Worm (Caenorhabditis elegans): ENCODE results near the gene R02D5.1.

Gene R02D5.1

DNA sequence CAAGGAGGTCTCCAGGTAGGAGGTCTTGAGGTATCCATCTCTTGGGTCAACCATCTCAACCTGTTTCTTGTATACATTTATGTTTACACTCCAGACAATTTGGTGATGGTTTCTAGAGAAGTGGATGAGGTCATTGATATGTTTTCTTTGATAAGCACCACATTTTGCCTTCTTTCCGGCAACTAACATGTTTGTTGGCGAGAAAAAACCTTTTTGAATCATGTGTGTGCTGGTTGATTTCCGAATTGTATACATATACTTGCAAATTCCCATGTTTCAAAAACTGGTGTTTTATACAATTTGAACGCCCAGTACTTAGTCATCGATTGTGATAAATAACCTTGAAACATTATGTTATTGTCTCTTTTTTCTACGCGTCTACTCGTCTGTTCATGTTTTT is 3.9 kb upstream of the R02D5.1 start:
- TF ChIP-seq lin-14 (GFP tag; optimal IDR thresholded peaks at IDR 0.05) (peak; percentile 10), grh-1 (GFP tag; IDR thresholded peaks at IDR 0.05) (no peak), hlh-17 (GFP tag; optimal IDR thresholded peaks at IDR 0.05; ENCODE audit: borderline replicate concordance) (no peak), fkh-8 (tag; optimal IDR thresholded peaks at IDR 0.05) (no peak), snpc-4 (tag; optimal IDR thresholded peaks at IDR 0.05) (no peak), elt-2 (tag; optimal IDR thresholded peaks at IDR 0.05) (peak; percentile 19)

DNA sequence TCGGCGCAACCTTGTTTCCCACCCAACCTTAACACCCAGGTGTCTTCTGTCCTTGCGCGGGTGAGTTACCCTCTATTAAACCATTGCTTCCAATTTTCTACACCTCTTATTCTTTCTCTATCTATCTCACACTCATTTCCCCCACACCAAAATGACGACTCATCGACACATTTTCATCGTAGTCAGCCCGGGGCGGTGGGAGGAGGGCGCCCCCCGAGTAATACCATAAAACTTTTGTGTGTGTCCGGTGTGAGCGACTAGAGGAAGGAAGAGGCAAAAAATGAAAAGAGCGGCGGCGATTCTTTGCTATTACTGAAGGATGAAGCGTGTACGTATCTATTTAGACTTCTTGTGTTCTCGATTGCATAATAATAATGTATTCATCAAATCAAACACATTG is 3.3 kb upstream of the R02D5.1 start:
- TF ChIP-seq ets-5 (GFP tag; IDR thresholded peaks at IDR 0.05) (no peak), nhr-71 (tag; optimal IDR thresholded peaks at IDR 0.05) (peak; percentile 1), blmp-1 (tag; optimal IDR thresholded peaks at IDR 0.05) (no peak), elt-2 (tag; optimal IDR thresholded peaks at IDR 0.05) (peak; percentile 17), efl-1 (optimal IDR thresholded peaks at IDR 0.05) (no peak), efl-1 (GFP tag; optimal IDR thresholded peaks at IDR 0.05 in 1 of 2) (peak in 1 of 2 experiments; percentile 74), lin-14 (GFP tag; optimal IDR thresholded peaks at IDR 0.05) (peak; percentile 62), pag-3 (tag; optimal IDR thresholded peaks at IDR 0.05; ENCODE audit: borderline replicate concordance, insufficient read depth) (no peak), rnt-1 (tag; optimal IDR thresholded peaks at IDR 0.05) (peak; percentile 20), pax-3 (tag; optimal IDR thresholded peaks at IDR 0.05) (peak; percentile 6), lin-35 (GFP tag; optimal IDR thresholded peaks at IDR 0.05) (no peak), ceh-63 (GFP tag; optimal IDR thresholded peaks at IDR 0.05) (no peak)

DNA sequence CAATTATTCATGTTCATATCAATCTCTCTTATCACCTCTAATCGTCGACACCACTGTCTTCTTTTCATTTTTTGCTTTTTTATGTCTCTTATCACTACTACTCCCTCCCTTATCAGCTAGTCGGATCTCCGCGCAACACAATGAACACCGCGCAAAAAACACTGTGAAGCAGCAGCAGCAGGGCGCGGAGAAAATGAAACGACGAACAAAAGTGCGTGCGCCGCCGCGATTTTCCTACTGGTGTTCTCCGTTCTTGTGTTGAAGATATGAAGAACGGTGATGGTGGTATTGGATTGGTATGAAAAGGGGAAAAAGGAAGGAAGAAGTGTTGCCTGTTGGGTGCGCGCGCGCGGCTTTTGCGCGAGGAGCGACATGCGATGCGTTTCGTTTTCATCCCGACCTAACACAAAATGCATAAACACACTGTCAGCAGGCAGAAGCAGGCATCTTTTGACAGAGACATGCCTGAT is 2.3 kb upstream of the R02D5.1 start:
- TF ChIP-seq ets-5 (GFP tag; IDR thresholded peaks at IDR 0.05) = no peak
- peak in 1 of 6 experiments; percentile 25 for TF ChIP-seq elt-3 (tag; optimal IDR thresholded peaks at IDR 0.05)
- TF ChIP-seq Y116A8C.19 (tag; optimal IDR thresholded peaks at IDR 0.05; ENCODE audit: borderline replicate concordance) = no peak
- TF ChIP-seq ztf-11 (tag; optimal IDR thresholded peaks at IDR 0.05) = no peak
- TF ChIP-seq pqm-1 (tag; optimal IDR thresholded peaks at IDR 0.05) = peak; percentile 80
- no peak for TF ChIP-seq vab-15 (tag; optimal IDR thresholded peaks at IDR 0.05)
- TF ChIP-seq ceh-8 (GFP tag; optimal IDR thresholded peaks at IDR 0.05) = no peak
- TF ChIP-seq nhr-77 (tag; optimal IDR thresholded peaks at IDR 0.05) = no peak
- TF ChIP-seq elt-2 (tag; optimal IDR thresholded peaks at IDR 0.05) = peak; percentile 83
- peak; percentile 75 for TF ChIP-seq blmp-1 (tag; optimal IDR thresholded peaks at IDR 0.05)
- no peak for TF ChIP-seq ama-1 (optimal IDR thresholded peaks at IDR 0.05)
- TF ChIP-seq lin-14 (GFP tag; optimal IDR thresholded peaks at IDR 0.05) = peak; percentile 62
- TF ChIP-seq mab-9 (GFP tag; IDR thresholded peaks at IDR 0.05) = no peak
- TF ChIP-seq isw-1 (GFP tag; IDR thresholded peaks at IDR 0.05) = no peak
- peak; percentile 71 for TF ChIP-seq nhr-85 (tag)
- no peak for TF ChIP-seq C34B4.2 (tag; optimal IDR thresholded peaks at IDR 0.05)
- peak; percentile 31 for TF ChIP-seq tlp-1 (tag; optimal IDR thresholded peaks at IDR 0.05)
- no peak for TF ChIP-seq ztf-4 (tag; optimal IDR thresholded peaks at IDR 0.05)

DNA sequence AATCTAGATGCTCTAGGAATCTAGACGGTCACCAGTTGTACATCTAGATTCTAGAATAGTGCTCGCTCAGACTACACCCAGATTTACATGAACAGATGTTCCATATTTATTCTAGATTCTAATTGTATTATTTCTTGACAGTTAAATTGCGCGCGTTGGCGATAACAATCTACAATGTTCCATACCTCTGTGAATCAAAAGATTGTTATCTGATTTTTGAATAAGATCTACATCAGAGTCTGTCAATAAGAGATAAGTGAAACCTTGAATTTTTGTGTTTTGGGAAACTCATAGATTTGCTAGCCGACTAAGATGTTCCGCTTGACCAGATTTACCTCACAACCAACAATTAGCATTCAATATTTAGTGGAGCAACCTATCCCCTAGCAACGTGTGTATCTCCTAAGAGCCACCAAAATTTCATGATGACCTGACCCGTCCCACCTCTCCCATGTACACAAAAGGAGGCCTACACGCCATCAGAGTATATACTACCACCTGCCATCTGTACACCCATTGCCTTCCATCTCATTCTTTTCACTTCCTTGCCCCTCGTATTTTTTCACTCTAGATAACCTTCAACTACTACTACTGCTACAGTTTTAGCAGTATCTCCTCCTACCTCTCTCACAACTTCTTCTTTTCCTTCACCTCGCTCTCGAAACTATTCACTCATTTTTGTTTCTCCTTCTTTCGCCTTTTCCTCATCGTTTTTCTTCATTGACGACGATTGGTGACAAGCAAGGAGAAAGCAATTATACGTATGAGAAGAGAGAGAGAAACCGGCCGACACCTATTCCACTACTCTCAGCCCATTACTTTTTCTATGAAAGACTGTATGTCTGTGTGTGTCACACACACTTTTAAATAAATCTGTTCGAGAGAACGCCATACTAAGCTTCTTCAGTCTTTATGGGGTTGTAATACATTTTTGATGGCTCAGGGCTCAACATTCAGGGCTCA is 1.1 kb upstream of the R02D5.1 start:
- TF ChIP-seq sox-4 (tag; optimal IDR thresholded peaks at IDR 0.05) = no peak
- TF ChIP-seq C16A3.4 (tag; optimal IDR thresholded peaks at IDR 0.05) = peak; percentile 18
- peak; percentile 10 for TF ChIP-seq nhr-20 (tag; optimal IDR thresholded peaks at IDR 0.05)
- no peak for TF ChIP-seq hpl-2 (GFP tag; optimal IDR thresholded peaks at IDR 0.05)
- no peak for TF ChIP-seq C04F5.9 (tag; optimal IDR thresholded peaks at IDR 0.05)
- TF ChIP-seq alr-1 (tag; optimal IDR thresholded peaks at IDR 0.05; ENCODE audit: borderline replicate concordance) = no peak
- TF ChIP-seq hlh-17 (GFP tag; optimal IDR thresholded peaks at IDR 0.05; ENCODE audit: borderline replicate concordance) = no peak
- peak; percentile 89 for TF ChIP-seq tlp-1 (tag; optimal IDR thresholded peaks at IDR 0.05)
- no peak for TF ChIP-seq ztf-4 (tag; optimal IDR thresholded peaks at IDR 0.05)
- TF ChIP-seq dpl-1 (GFP tag; optimal IDR thresholded peaks at IDR 0.05) = no peak
- no peak for TF ChIP-seq unc-30 (tag; optimal IDR thresholded peaks at IDR 0.05)
- TF ChIP-seq F16B12.6 (tag; optimal IDR thresholded peaks at IDR 0.05) = no peak
- TF ChIP-seq snu-23 (GFP tag; optimal IDR thresholded peaks at IDR 0.05) = peak; percentile 18
- TF ChIP-seq sup-37 (GFP tag; optimal IDR thresholded peaks at IDR 0.05) = no peak
- no peak for TF ChIP-seq pax-3 (tag; optimal IDR thresholded peaks at IDR 0.05)
- peak; percentile 81 for TF ChIP-seq blmp-1 (tag; optimal IDR thresholded peaks at IDR 0.05)
- TF ChIP-seq elt-2 (tag; optimal IDR thresholded peaks at IDR 0.05) = no peak
- TF ChIP-seq egl-27 (tag; optimal IDR thresholded peaks at IDR 0.05) = no peak
- TF ChIP-seq nhr-76 (tag; optimal IDR thresholded peaks at IDR 0.05) = no peak
- no peak for TF ChIP-seq efl-3 (GFP tag; optimal IDR thresholded peaks at IDR 0.05)
- TF ChIP-seq elt-3 (tag; optimal IDR thresholded peaks at IDR 0.05) = peak in 2 of 6 experiments; percentile 37 to 59
- peak; percentile 98 for TF ChIP-seq nhr-85 (tag)
